Worm (Caenorhabditis elegans) whole organism, mixed stage, embryonic: ENCODE measurements around the gene T27A8.2.

Experiments
- bed-3 ChIP-seq: fragments of 200-800 bp; sonication (Bioruptor generic); optimal IDR thresholded peaks from 3 replicates; lab custom pipeline; 2018; ENCODE audit warnings: mild to moderate bottlenecking, missing genetic modification characterization, moderate library complexity, missing compliant biosample characterization
- blmp-1 ChIP-seq: fragments of 150-350 bp; optimal IDR thresholded peaks from 2 replicates; lab custom pipeline; 2014; ENCODE audit warnings: missing biosample characterization, missing genetic modification characterization
- ceh-39 ChIP-seq: fragments of 150-350 bp; optimal IDR thresholded peaks from 2 replicates; lab custom pipeline; 2014; ENCODE audit warnings: missing biosample characterization, missing genetic modification characterization
- ceh-43 ChIP-seq: fragments of 200-800 bp; sonication (Bioruptor generic); optimal IDR thresholded peaks from 2 replicates; lab custom pipeline; 2018; ENCODE audit warnings: mild to moderate bottlenecking, missing genetic modification characterization, moderate library complexity, missing compliant biosample characterization
- ceh-83 ChIP-seq: fragments of 200-800 bp; sonication (Bioruptor generic); optimal IDR thresholded peaks from 2 replicates; lab custom pipeline; 2018; ENCODE audit warnings: mild to moderate bottlenecking, missing genetic modification characterization, missing compliant biosample characterization
- ces-1 ChIP-seq: fragments of 150-350 bp; optimal IDR thresholded peaks from 2 replicates; lab custom pipeline; 2014; ENCODE audit warnings: missing biosample characterization, missing genetic modification reagents, missing genetic modification characterization
- cnd-1 ChIP-seq: fragments of 200-800 bp; sonication (Bioruptor generic); optimal IDR thresholded peaks from 2 replicates; lab custom pipeline; 2018; ENCODE audit warnings: mild to moderate bottlenecking, missing genetic modification characterization, missing compliant biosample characterization
- drap-1 ChIP-seq: fragments of 200-800 bp; sonication (Bioruptor generic); optimal IDR thresholded peaks from 3 replicates; lab custom pipeline; 2018; ENCODE audit warnings: mild to moderate bottlenecking, missing genetic modification characterization, missing compliant biosample characterization
- elt-1 ChIP-seq: sonication (generic microtip); optimal IDR thresholded peaks from 2 replicates; lab custom pipeline; 2017; ENCODE audit warnings: missing genetic modification characterization, mild to moderate bottlenecking, missing compliant biosample characterization, antibody characterized with exemption, moderate library complexity, borderline replicate concordance; ENCODE audit not compliant: insufficient read depth
- elt-3 ChIP-seq: fragments of 150-350 bp; optimal IDR thresholded peaks from 2 replicates; lab custom pipeline; 2014; ENCODE audit warnings: missing biosample characterization, missing genetic modification characterization
- flh-1 ChIP-seq: fragments of 200-800 bp; sonication (Bioruptor generic); optimal IDR thresholded peaks from 2 replicates; lab custom pipeline; 2018; ENCODE audit warnings: mild to moderate bottlenecking, missing genetic modification characterization, moderate library complexity, missing compliant biosample characterization
- ham-2 ChIP-seq: fragments of 200-800 bp; sonication (Bioruptor generic); optimal IDR thresholded peaks from 2 replicates; lab custom pipeline; 2018; ENCODE audit warnings: mild to moderate bottlenecking, missing genetic modification characterization, missing compliant biosample characterization
- hlh-1 ChIP-seq: fragments of 150-350 bp; optimal IDR thresholded peaks from 2 replicates; lab custom pipeline; 2014; ENCODE audit warnings: missing biosample characterization, missing genetic modification reagents, missing genetic modification characterization
- lin-13 ChIP-seq: fragments of 150-350 bp; optimal IDR thresholded peaks from 2 replicates; lab custom pipeline; 2014; ENCODE audit warnings: missing biosample characterization, missing genetic modification characterization
- lsy-2 ChIP-seq: fragments of 150-350 bp; optimal IDR thresholded peaks from 2 replicates; lab custom pipeline; 2014; ENCODE audit warnings: missing biosample characterization, missing genetic modification characterization
- mab-5 ChIP-seq: fragments of 150-350 bp; optimal IDR thresholded peaks from 2 replicates; lab custom pipeline; 2014; ENCODE audit warnings: missing biosample characterization, missing genetic modification characterization
- mep-1 ChIP-seq: fragments of 150-350 bp; optimal IDR thresholded peaks from 2 replicates; lab custom pipeline; 2017; ENCODE audit warnings: missing biosample characterization, missing genetic modification reagents, missing genetic modification characterization, inconsistent platforms
- mls-2 ChIP-seq: sonication (generic microtip); optimal IDR thresholded peaks from 2 replicates; lab custom pipeline; 2016; ENCODE audit warnings: mild to moderate bottlenecking, missing genetic modification characterization, moderate library complexity, missing compliant biosample characterization
- nhr-12 ChIP-seq: fragments of 150-350 bp; optimal IDR thresholded peaks from 2 replicates; lab custom pipeline; 2014; ENCODE audit warnings: missing biosample characterization, missing genetic modification characterization
- nhr-2 ChIP-seq: fragments of 150-350 bp; optimal IDR thresholded peaks from 2 replicates; lab custom pipeline; 2014; ENCODE audit warnings: missing biosample characterization, missing genetic modification characterization
- nhr-237 ChIP-seq: fragments of 150-350 bp; optimal IDR thresholded peaks from 2 replicates; lab custom pipeline; 2014; ENCODE audit warnings: missing biosample characterization, missing genetic modification characterization
- nhr-28 ChIP-seq: fragments of 150-350 bp; optimal IDR thresholded peaks from 2 replicates; lab custom pipeline; 2014; ENCODE audit warnings: missing biosample characterization, missing genetic modification characterization
- nhr-76 ChIP-seq: sonication (generic microtip); optimal IDR thresholded peaks from 2 replicates; lab custom pipeline; 2017; ENCODE audit warnings: missing biosample characterization, missing genetic modification characterization
- pha-4 ChIP-seq: fragments of 150-350 bp; optimal IDR thresholded peaks from 2 replicates; lab custom pipeline; 2018; ENCODE audit warnings: missing biosample characterization, missing genetic modification reagents, missing genetic modification characterization
- sem-2 ChIP-seq: fragments of 200-800 bp; sonication (Bioruptor generic); optimal IDR thresholded peaks from 2 replicates; lab custom pipeline; 2018; ENCODE audit warnings: mild to moderate bottlenecking, missing genetic modification characterization, missing compliant biosample characterization
- snpc-4 ChIP-seq: fragments of 150-350 bp; optimal IDR thresholded peaks from 2 replicates; lab custom pipeline; 2014; ENCODE audit warnings: missing biosample characterization, missing genetic modification characterization
- sptf-1 ChIP-seq: sonication (generic microtip); optimal IDR thresholded peaks from 2 replicates; lab custom pipeline; 2017; ENCODE audit warnings: mild to moderate bottlenecking, missing genetic modification characterization, moderate library complexity, missing compliant biosample characterization
- tbx-8 ChIP-seq: fragments of 200-800 bp; sonication (Bioruptor generic); optimal IDR thresholded peaks from 2 replicates; lab custom pipeline; 2018; ENCODE audit warnings: mild to moderate bottlenecking, missing genetic modification characterization, moderate library complexity, missing compliant biosample characterization
- unc-120 ChIP-seq: sonication (generic microtip); optimal IDR thresholded peaks from 2 replicates; lab custom pipeline; 2017; ENCODE audit warnings: missing genetic modification characterization, missing compliant biosample characterization; ENCODE audit not compliant: poor library complexity, severe bottlenecking
- unc-39 ChIP-seq: fragments of 150-350 bp; optimal IDR thresholded peaks from 2 replicates; lab custom pipeline; 2014; ENCODE audit warnings: missing biosample characterization, missing genetic modification characterization
- unc-62 ChIP-seq: fragments of 150-350 bp; optimal IDR thresholded peaks from 2 replicates; lab custom pipeline; 2014; ENCODE audit warnings: missing biosample characterization, missing genetic modification reagents, missing genetic modification characterization
- zip-8 ChIP-seq: fragments of 150-350 bp; optimal IDR thresholded peaks from 2 replicates; lab custom pipeline; 2014; ENCODE audit warnings: missing biosample characterization, missing genetic modification characterization

The T27A8.2 gene

DNA sequence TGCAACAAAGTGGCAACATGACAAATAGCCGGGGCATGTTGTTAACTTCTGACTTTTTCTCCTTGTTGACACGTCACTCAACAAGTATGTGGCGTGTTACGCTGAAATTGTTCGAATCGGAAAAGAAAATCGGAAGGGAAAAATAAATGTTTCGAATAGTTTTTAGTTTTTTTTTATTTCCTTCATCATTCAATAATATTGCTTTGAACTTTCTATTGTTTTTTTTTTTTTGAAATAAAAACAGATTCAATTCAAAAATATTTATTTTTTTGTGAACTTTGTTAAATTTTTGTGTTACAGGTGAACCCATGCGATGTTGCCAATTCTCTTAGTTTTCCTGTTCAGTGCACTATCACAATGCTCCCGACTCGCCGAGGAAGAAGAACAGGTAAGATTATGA is 9.2 kb downstream of the T27A8.2 start, which contains the start of gene cpd-2:
TSS of gene cpd-2 (plus strand) at position 301 of the 400 bp plus-strand sequence.
- no peak for TF ChIP-seq sem-2 (GFP tag; lab: Kevin White, UChicago)
- TF ChIP-seq nhr-12 = no peak
- no peak for TF ChIP-seq ceh-39 (tag; lab: Kevin White, UChicago)
- TF ChIP-seq ceh-43 (GFP tag; lab: Kevin White, UChicago) = no peak
- TF ChIP-seq unc-120 (tag; lab: Kevin White, UChicago) = no peak
- TF ChIP-seq nhr-237 (tag; lab: Kevin White, UChicago) = no peak
- no peak for TF ChIP-seq lsy-2 (tag; lab: Kevin White, UChicago)
- TF ChIP-seq zip-8 (tag; lab: Kevin White, UChicago) = no peak
- TF ChIP-seq, all 35 proteins: peak for 0

DNA sequence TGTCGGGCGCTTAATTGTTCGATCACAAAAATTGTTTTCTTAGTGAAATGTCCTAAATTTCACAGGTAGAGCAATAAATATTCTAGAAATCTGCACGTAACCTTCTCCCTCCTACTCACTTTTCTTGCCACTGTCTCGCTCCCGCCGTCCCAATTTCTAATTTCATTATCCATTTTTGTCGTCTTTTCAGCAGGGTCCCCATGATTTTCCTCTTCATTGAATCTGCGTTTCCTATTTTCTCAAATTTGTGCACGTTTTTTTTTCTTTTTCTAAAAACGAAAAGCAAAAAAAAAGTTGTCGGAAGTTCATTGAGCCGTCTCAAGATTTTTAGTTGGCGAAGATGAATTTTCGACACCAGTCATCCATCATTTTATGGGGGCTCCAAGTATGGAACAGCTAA is 12.4 kb downstream of the T27A8.2 start:
- no peak for TF ChIP-seq snpc-4 (tag; lab: Kevin White, UChicago)
- no peak for TF ChIP-seq elt-3 (tag; lab: Kevin White, UChicago)
- TF ChIP-seq drap-1 (GFP tag; lab: Kevin White, UChicago) = no peak
- no peak for TF ChIP-seq nhr-28
- no peak for TF ChIP-seq nhr-76 (tag; lab: Kevin White, UChicago)
- no peak for TF ChIP-seq ham-2 (GFP tag; lab: Kevin White, UChicago)
- TF ChIP-seq, all 35 proteins: peak for 0

ce11 chrX:16044325-16044724 is 14.4 kb downstream of the T27A8.2 start:
- TF ChIP-seq ceh-43 (GFP tag; lab: Kevin White, UChicago) (no peak), hlh-1 (peak; percentile 72), tbx-8 (no peak), lsy-2 (tag; lab: Kevin White, UChicago) (no peak), ces-1 (GFP tag; lab: Kevin White, UChicago) (peak; percentile 28)
- TF ChIP-seq, all 35 proteins: peak for 2

ce11 chrX:16042480-16042879 is 16.3 kb downstream of the T27A8.2 start:
- no peak for TF ChIP-seq pha-4 (tag; lab: Kevin White, UChicago)
- no peak for TF ChIP-seq unc-39 (tag; lab: Kevin White, UChicago)
- no peak for TF ChIP-seq flh-1 (GFP tag; lab: Kevin White, UChicago)
- no peak for TF ChIP-seq unc-62 (GFP tag; lab: Kevin White, UChicago)
- TF ChIP-seq lsy-2 (tag; lab: Kevin White, UChicago) = no peak
- TF ChIP-seq nhr-237 (tag; lab: Kevin White, UChicago) = no peak
- TF ChIP-seq cnd-1 (tag; lab: Kevin White, UChicago) = no peak
- TF ChIP-seq nhr-12 = no peak
- no peak for TF ChIP-seq zip-8 (tag; lab: Kevin White, UChicago)
- TF ChIP-seq elt-1 = no peak
- no peak for TF ChIP-seq sptf-1 (tag; lab: Kevin White, UChicago)
- no peak for TF ChIP-seq ces-1 (GFP tag; lab: Kevin White, UChicago)
- no peak for TF ChIP-seq ceh-83 (GFP tag; lab: Kevin White, UChicago)
- TF ChIP-seq ham-2 (GFP tag; lab: Kevin White, UChicago) = no peak
- no peak for TF ChIP-seq nhr-2 (tag; lab: Kevin White, UChicago)
- no peak for TF ChIP-seq sem-2 (GFP tag; lab: Kevin White, UChicago)
- no peak for TF ChIP-seq unc-120 (tag; lab: Kevin White, UChicago)

DNA sequence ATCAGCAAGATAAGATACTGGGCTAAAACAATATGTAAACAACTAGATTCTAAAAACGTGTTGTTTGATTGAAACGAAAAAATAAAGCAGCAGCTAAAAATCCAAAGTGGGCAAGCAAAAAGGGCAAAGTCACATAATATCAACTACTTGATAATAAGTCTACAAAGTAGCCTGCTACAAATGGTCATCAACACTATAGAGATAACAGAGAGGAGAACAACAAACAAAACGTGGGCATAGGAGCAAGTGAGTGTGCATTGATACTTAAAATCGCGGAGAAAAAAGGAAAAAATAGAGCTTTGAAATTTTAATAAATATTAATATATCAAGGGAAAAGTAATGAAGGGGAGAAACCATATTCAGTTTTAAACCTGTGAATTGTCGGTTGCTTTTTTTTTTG is 16.9 kb downstream of the T27A8.2 start:
- TF ChIP-seq ham-2 (GFP tag; lab: Kevin White, UChicago) = no peak
- TF ChIP-seq lin-13 (tag; lab: Kevin White, UChicago) = no peak
- TF ChIP-seq ceh-43 (GFP tag; lab: Kevin White, UChicago) = no peak
- no peak for TF ChIP-seq nhr-2 (tag; lab: Kevin White, UChicago)
- no peak for TF ChIP-seq tbx-8
- no peak for TF ChIP-seq unc-39 (tag; lab: Kevin White, UChicago)
- no peak for TF ChIP-seq nhr-28
- no peak for TF ChIP-seq sem-2 (GFP tag; lab: Kevin White, UChicago)
- TF ChIP-seq blmp-1 (tag; lab: Kevin White, UChicago) = no peak
- no peak for TF ChIP-seq mep-1 (tag; lab: Kevin White, UChicago)
- TF ChIP-seq zip-8 (tag; lab: Kevin White, UChicago) = no peak
- TF ChIP-seq ceh-39 (tag; lab: Kevin White, UChicago) = no peak
- no peak for TF ChIP-seq mls-2
- no peak for TF ChIP-seq sptf-1 (tag; lab: Kevin White, UChicago)
- no peak for TF ChIP-seq mab-5
- no peak for TF ChIP-seq cnd-1 (tag; lab: Kevin White, UChicago)
- TF ChIP-seq ces-1 (GFP tag; lab: Kevin White, UChicago) = no peak
- no peak for TF ChIP-seq bed-3
